Fruit fly (Drosophila melanogaster) S2 (cell line): ENCODE measurements around the gene CG10513.

Experiments
- CG8478 ChIP-seq: fragments of >200 bp; optimal IDR thresholded peaks from 2 replicates; lab custom pipeline; 2018
- CTCF ChIP-seq, 2 experiments: fragments of >200 bp; optimal IDR thresholded peaks; 2 replicates each; lab custom pipeline; 2018

DNA sequence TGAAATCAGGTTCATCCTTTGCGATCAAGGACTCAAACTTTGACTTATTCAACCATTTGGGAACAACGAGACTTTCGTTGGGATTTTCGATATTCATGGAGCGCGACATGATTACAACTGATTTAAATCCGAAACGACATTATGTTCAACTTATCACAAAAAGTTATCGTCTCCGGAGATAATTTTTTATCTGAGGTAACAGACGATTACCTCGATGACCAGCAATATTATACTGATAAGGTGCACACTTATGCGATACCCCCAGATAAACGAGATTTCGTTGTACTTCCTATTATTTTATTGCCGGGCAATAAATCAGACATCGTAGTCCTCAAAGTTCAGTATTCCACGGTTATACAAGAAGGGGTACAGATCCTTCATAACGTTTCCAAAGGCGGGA, 20.7 kb upstream of the CG10513 start, which contains the start of gene CG31097:
- TF ChIP-seq CTCF (optimal IDR thresholded peaks at IDR 0.05; lab: Kevin White, UChicago): no peak
- TF ChIP-seq CG8478 (lab: Kevin White, UChicago): no peak
